Worm (Caenorhabditis elegans): ENCODE data around the gene B0280.2.

Gene B0280.2

ce11 chrIII:7162065-7162762 lies 37.8 kb downstream of the B0280.2 start, which contains the start of the genes syf-2 and K04G7.1:
TSS of gene syf-2 (minus strand) at chrIII:7162115.
TSS of gene K04G7.1 (plus strand) at chrIII:7162712.
- TF ChIP-seq hsf-1 (GFP tag; IDR thresholded peaks at IDR 0.05): peak; percentile 62; the same call in 1 of the 2 replicates
- TF ChIP-seq dox-1 (GFP tag; IDR thresholded peaks at IDR 0.05): peak; percentile 95
- TF ChIP-seq rec-8 (tag; optimal IDR thresholded peaks at IDR 0.05): no peak
- TF ChIP-seq Y95B8A.8 (GFP tag; IDR thresholded peaks at IDR 0.05): peak; percentile 84; the same call in 1 of the 2 replicates
- TF ChIP-seq ztf-26 (tag; optimal IDR thresholded peaks at IDR 0.05): peak; percentile 51
- peak; percentile 97 for TF ChIP-seq ztf-18 (tag; optimal IDR thresholded peaks at IDR 0.05)
- TF ChIP-seq Y67H2A.10 (GFP tag; conservative IDR thresholded peaks at IDR 0.05): no peak
- peak; percentile 65 to 78 for TF ChIP-seq let-607 (tag; optimal IDR thresholded peaks at IDR 0.05)
- TF ChIP-seq ceh-58 (GFP tag; IDR thresholded peaks at IDR 0.05): no peak
- TF ChIP-seq ceh-27 (GFP tag; optimal IDR thresholded peaks at IDR 0.05): peak; percentile 69
- TF ChIP-seq T07F8.4 (tag; optimal IDR thresholded peaks at IDR 0.05): no peak
- peak; percentile 48 for TF ChIP-seq madf-10 (tag; optimal IDR thresholded peaks at IDR 0.05)
- peak; percentile 35 for TF ChIP-seq atf-7 (tag; optimal IDR thresholded peaks at IDR 0.05)
- no peak for TF ChIP-seq die-1 (tag; optimal IDR thresholded peaks at IDR 0.05)
- TF ChIP-seq tbx-9 (tag; optimal IDR thresholded peaks at IDR 0.05; ENCODE audit: borderline replicate concordance): no peak
- TF ChIP-seq Y56A3A.18 (GFP tag; IDR thresholded peaks at IDR 0.05): no peak
- peak; percentile 77 for TF ChIP-seq snpc-4 (GFP tag; optimal IDR thresholded peaks at IDR 0.05)
- peak; percentile 50 to 81 (median 66) for TF ChIP-seq snpc-4 (tag; optimal IDR thresholded peaks at IDR 0.05)
- TF ChIP-seq B0035.1 (tag; optimal IDR thresholded peaks at IDR 0.05): no peak
- TF ChIP-seq lir-1 (GFP tag; conservative IDR thresholded peaks at IDR 0.05): peak; percentile 85
- TF ChIP-seq bed-2 (GFP tag; IDR thresholded peaks at IDR 0.05): no peak
- TF ChIP-seq madf-3 (GFP tag; IDR thresholded peaks at IDR 0.05): peak; percentile 100
- TF ChIP-seq zim-3 (tag; optimal IDR thresholded peaks at IDR 0.05): no peak
- TF ChIP-seq K12H6.12 (tag; optimal IDR thresholded peaks at IDR 0.05): peak; percentile 73
- TF ChIP-seq hlh-12 (tag; optimal IDR thresholded peaks at IDR 0.05): no peak
- peak; percentile 26 for TF ChIP-seq gei-17 (GFP tag; optimal IDR thresholded peaks at IDR 0.05)
- no peak for TF ChIP-seq xnd-1 (tag; optimal IDR thresholded peaks at IDR 0.05)
- TF ChIP-seq nfyb-1 (GFP tag; IDR thresholded peaks at IDR 0.05): peak; percentile 89
- no peak for TF ChIP-seq rpc-1 (optimal IDR thresholded peaks at IDR 0.05)
- TF ChIP-seq rpc-1 (tag; optimal IDR thresholded peaks at IDR 0.05): no peak
- TF ChIP-seq madf-8 (GFP tag; conservative IDR thresholded peaks at IDR 0.05): peak; percentile 31; the same call in 1 of the 2 replicates
- no peak for TF ChIP-seq ztf-28 (GFP tag; IDR thresholded peaks at IDR 0.05)
- no peak for TF ChIP-seq ets-4 (GFP tag; optimal IDR thresholded peaks at IDR 0.05)
- peak; percentile 97 for TF ChIP-seq attf-5 (GFP tag; optimal IDR thresholded peaks at IDR 0.05)
- TF ChIP-seq nhr-179 (tag; optimal IDR thresholded peaks at IDR 0.05): no peak
- no peak for TF ChIP-seq aptf-3 (GFP tag; IDR thresholded peaks at IDR 0.05)
- TF ChIP-seq athp-1 (tag; optimal IDR thresholded peaks at IDR 0.05): peak; percentile 57
- no peak for TF ChIP-seq nhr-90 (tag; optimal IDR thresholded peaks at IDR 0.05)
- peak; percentile 12 for TF ChIP-seq somi-1 (GFP tag; optimal IDR thresholded peaks at IDR 0.05)
- no peak for TF ChIP-seq egl-44 (GFP tag; IDR thresholded peaks at IDR 0.05)
- TF ChIP-seq F52B5.7 (tag; optimal IDR thresholded peaks at IDR 0.05): no peak
- no peak for TF ChIP-seq nfya-1 (tag; optimal IDR thresholded peaks at IDR 0.05; ENCODE audit: borderline replicate concordance, insufficient read depth)
- no peak for TF ChIP-seq akir-1 (GFP tag; optimal IDR thresholded peaks at IDR 0.05)
- TF ChIP-seq hmg-20 (GFP tag; IDR thresholded peaks at IDR 0.05): no peak
- no peak for TF ChIP-seq ccch-3 (GFP tag; optimal IDR thresholded peaks at IDR 0.05)
- peak; percentile 94 for TF ChIP-seq ekl-4 (GFP tag; IDR thresholded peaks at IDR 0.05)
- peak; percentile 88 for TF ChIP-seq rcor-1 (GFP tag; IDR thresholded peaks at IDR 0.05)
- TF ChIP-seq ceh-79 (tag; optimal IDR thresholded peaks at IDR 0.05): no peak

Data from whole organism, young adult.